Fruit fly (Drosophila melanogaster) whole organism, embryonic: ENCODE results near the gene CG5618.

Source experiments
- Atf6 ChIP-seq: fragments of 200-800 bp; sonication (Bioruptor generic); IDR thresholded peaks from 2 replicates; pipeline ENCODE4 v1.3.6; 2022; ENCODE audit warnings: missing biosample characterization, missing genetic modification characterization
- BEAF-32 ChIP-seq: fragments of 200-800 bp; sonication (Bioruptor generic); optimal IDR thresholded peaks from 3 replicates; lab custom pipeline; 2017; ENCODE audit warnings: missing biosample characterization, missing genetic modification characterization, mild to moderate bottlenecking, moderate library complexity, missing genetic modification reagents
- CG10147 ChIP-seq: fragments of 200-800 bp; sonication (Bioruptor generic); optimal IDR thresholded peaks from 2 replicates; lab custom pipeline; 2019; ENCODE audit warnings: missing biosample characterization, mild to moderate bottlenecking, missing genetic modification characterization, moderate library complexity
- CG1024 ChIP-seq: fragments of 200-800 bp; sonication (Bioruptor generic); IDR thresholded peaks from 2 replicates; pipeline ENCODE4 v1.3.6; 2022; ENCODE audit warnings: missing biosample characterization, missing genetic modification characterization
- CG10543 ChIP-seq: fragments of 200-800 bp; sonication (Bioruptor generic); optimal IDR thresholded peaks from 3 replicates; lab custom pipeline; 2017; ENCODE audit warnings: missing biosample characterization, mild to moderate bottlenecking, missing genetic modification characterization, moderate library complexity
- CG14667 ChIP-seq: fragments of 200-800 bp; sonication (Bioruptor generic); IDR thresholded peaks from 2 replicates; pipeline ENCODE4 v1.3.6; 2022; ENCODE audit warnings: missing biosample characterization, missing genetic modification characterization
- CG1529 ChIP-seq: fragments of 200-800 bp; sonication (Bioruptor generic); optimal IDR thresholded peaks from 3 replicates; lab custom pipeline; 2018; ENCODE audit warnings: missing biosample characterization, missing genetic modification characterization
- CG15479 ChIP-seq: fragments of 200-800 bp; sonication (Bioruptor generic); optimal IDR thresholded peaks from 3 replicates; lab custom pipeline; 2019; ENCODE audit warnings: missing biosample characterization, mild to moderate bottlenecking, missing genetic modification characterization, moderate library complexity
- CG15696 ChIP-seq: fragments of 200-800 bp; sonication (Bioruptor generic); optimal IDR thresholded peaks from 2 replicates; lab custom pipeline; 2019; ENCODE audit warnings: missing biosample characterization, mild to moderate bottlenecking, missing genetic modification characterization, moderate library complexity
- CG1602 ChIP-seq: fragments of 200-800 bp; sonication (Bioruptor generic); optimal IDR thresholded peaks from 3 replicates; lab custom pipeline; 2016; ENCODE audit warnings: missing biosample characterization, missing genetic modification characterization
- CG16779 ChIP-seq: fragments of 200-800 bp; sonication (Bioruptor generic); IDR thresholded peaks from 2 replicates; pipeline ENCODE4 v1.3.6; 2022; ENCODE audit warnings: missing biosample characterization, missing genetic modification characterization
- CG17361 ChIP-seq: fragments of 200-800 bp; sonication (Bioruptor generic); IDR thresholded peaks from 3 replicates; pipeline ENCODE4 v1.3.6; 2022; ENCODE audit warnings: missing biosample characterization, missing genetic modification characterization
- CG2120 ChIP-seq: fragments of 200-800 bp; sonication (Bioruptor generic); optimal IDR thresholded peaks from 3 replicates; lab custom pipeline; 2016; ENCODE audit warnings: missing biosample characterization, missing genetic modification characterization
- CG30403 ChIP-seq: fragments of 200-800 bp; sonication (Bioruptor generic); optimal IDR thresholded peaks from 3 replicates; lab custom pipeline; 2016; ENCODE audit warnings: missing biosample characterization, missing genetic modification characterization
- CG33557 ChIP-seq: fragments of 200-800 bp; sonication (Bioruptor generic); optimal IDR thresholded peaks from 2 replicates; lab custom pipeline; 2019; ENCODE audit warnings: missing biosample characterization, mild to moderate bottlenecking, missing genetic modification characterization, moderate library complexity
- CG3407 ChIP-seq: fragments of 200-800 bp; sonication (Bioruptor generic); optimal IDR thresholded peaks from 2 replicates; lab custom pipeline; 2018; ENCODE audit warnings: missing biosample characterization, mild to moderate bottlenecking, missing genetic modification characterization
- CG3726 ChIP-seq: fragments of 200-800 bp; sonication (Bioruptor generic); IDR thresholded peaks from 3 replicates; pipeline ENCODE4, ENCODE4 v1.3.6; 2022; ENCODE audit warnings: missing biosample characterization, missing genetic modification characterization
- CG42726 ChIP-seq: fragments of 200-800 bp; sonication (Bioruptor generic); IDR thresholded peaks from 2 replicates; pipeline ENCODE4 v1.3.6; 2022; ENCODE audit warnings: missing biosample characterization, missing genetic modification characterization; ENCODE audit not compliant: partially characterized antibody
- CG4617 ChIP-seq: fragments of 200-800 bp; sonication (Bioruptor generic); optimal IDR thresholded peaks from 3 replicates; lab custom pipeline; 2016; ENCODE audit warnings: missing biosample characterization, missing genetic modification characterization, borderline replicate concordance
- CG4730 ChIP-seq: fragments of 200-800 bp; sonication (Bioruptor generic); IDR thresholded peaks from 2 replicates; pipeline ENCODE4 v1.3.6; 2022; ENCODE audit warnings: missing biosample characterization, missing genetic modification characterization
- CG6765 ChIP-seq: fragments of 200-800 bp; sonication (Bioruptor generic); optimal IDR thresholded peaks from 3 replicates; lab custom pipeline; 2017; ENCODE audit warnings: missing biosample characterization, mild to moderate bottlenecking, missing genetic modification characterization
- CG8290 ChIP-seq, 3 experiments: fragments of 200-800 bp; sonication (Bioruptor generic); optimal IDR thresholded peaks; 2 replicates each; lab custom pipeline; 2016 to 2019; ENCODE audit warnings: missing biosample characterization in 3 of 3, missing genetic modification characterization in 3 of 3, mild to moderate bottlenecking in 2 of 3, moderate library complexity in 1 of 3
- CG8944 ChIP-seq: fragments of 200-800 bp; sonication (Bioruptor generic); optimal IDR thresholded peaks from 3 replicates; lab custom pipeline; 2016; ENCODE audit warnings: missing biosample characterization, missing genetic modification characterization
- CG9437 ChIP-seq: fragments of 200-800 bp; sonication (Bioruptor generic); optimal IDR thresholded peaks from 2 replicates; lab custom pipeline; 2018; ENCODE audit warnings: missing biosample characterization, mild to moderate bottlenecking, missing genetic modification characterization
- CoRest ChIP-seq: fragments of 200-800 bp; sonication (Bioruptor generic); optimal IDR thresholded peaks from 3 replicates; lab custom pipeline; 2018; ENCODE audit warnings: missing biosample characterization, mild to moderate bottlenecking, missing genetic modification characterization, moderate library complexity
- Deaf1 ChIP-seq: fragments of 200-800 bp; optimal IDR thresholded peaks from 3 replicates; lab custom pipeline; 2019; ENCODE audit warnings: missing biosample characterization, mild to moderate bottlenecking, missing genetic modification characterization, moderate library complexity
- Dip3 ChIP-seq: fragments of 200-800 bp; sonication (Bioruptor generic); optimal IDR thresholded peaks from 3 replicates; lab custom pipeline; 2016; ENCODE audit warnings: missing biosample characterization, missing genetic modification characterization
- Drgx ChIP-seq: fragments of 200-800 bp; sonication (Bioruptor generic); IDR thresholded peaks from 2 replicates; pipeline ENCODE4 v1.3.6; 2022; ENCODE audit warnings: missing biosample characterization, missing genetic modification characterization
- Ets65A ChIP-seq: fragments of 200-800 bp; sonication (Bioruptor generic); peaks from one replicate; lab custom pipeline; 2016; ENCODE audit warnings: missing biosample characterization, missing genetic modification characterization
- Gsc ChIP-seq: fragments of 200-800 bp; sonication (Bioruptor generic); IDR thresholded peaks from 2 replicates; pipeline ENCODE4 v1.3.6; 2022; ENCODE audit warnings: missing biosample characterization, missing genetic modification characterization
- HLH3B ChIP-seq: fragments of 200-800 bp; sonication (Bioruptor generic); IDR thresholded peaks from 2 replicates; pipeline ENCODE4 v1.3.6; 2022; ENCODE audit warnings: missing biosample characterization, missing genetic modification characterization
- Hmr ChIP-seq: fragments of 200-800 bp; sonication (Bioruptor generic); optimal IDR thresholded peaks from 3 replicates; lab custom pipeline; 2017; ENCODE audit warnings: mild to moderate bottlenecking, missing biosample characterization, missing genetic modification reagents, missing genetic modification characterization
- Hr78 ChIP-seq, 2 experiments: fragments of 200-800 bp in 1 of 2; fragments of >200 bp in 1 of 2; sonication (Bioruptor generic) in 1 of 2; optimal IDR thresholded peaks; 2 replicates each; lab custom pipeline; 2017 to 2019; ENCODE audit warnings: missing biosample characterization in 2 of 2, missing genetic modification characterization in 2 of 2, mild to moderate bottlenecking in 1 of 2, moderate library complexity in 1 of 2
- Jarid2 ChIP-seq: fragments of 200-800 bp; sonication (Bioruptor generic); optimal IDR thresholded peaks from 3 replicates; lab custom pipeline; 2017; ENCODE audit warnings: mild to moderate bottlenecking, missing biosample characterization, missing genetic modification reagents, missing genetic modification characterization
- Mad ChIP-seq: fragments of 200-800 bp; sonication (Bioruptor generic); optimal IDR thresholded peaks from 2 replicates; lab custom pipeline; 2016; ENCODE audit warnings: missing biosample characterization, missing genetic modification characterization
- Med ChIP-seq: fragments of 200-800 bp; sonication (Bioruptor generic); peaks from one replicate; lab custom pipeline; 2016; ENCODE audit warnings: missing biosample characterization, missing genetic modification characterization, mild to moderate bottlenecking, inconsistent platforms, moderate library complexity
- Nf-YC ChIP-seq: fragments of 200-800 bp; optimal IDR thresholded peaks from 3 replicates; lab custom pipeline; 2019; ENCODE audit warnings: missing biosample characterization, mild to moderate bottlenecking, missing genetic modification characterization, moderate library complexity
- Oaz ChIP-seq: fragments of 200-800 bp; sonication (Bioruptor generic); IDR thresholded peaks from 2 replicates; pipeline ENCODE4 v1.3.6; 2022; ENCODE audit warnings: missing biosample characterization, missing genetic modification characterization
- Oli ChIP-seq: fragments of 200-800 bp; sonication (Bioruptor generic); optimal IDR thresholded peaks from 2 replicates; lab custom pipeline; 2018; ENCODE audit warnings: missing biosample characterization, mild to moderate bottlenecking, missing genetic modification characterization, moderate library complexity
- Pdp1 ChIP-seq, 2 experiments: fragments of 200-800 bp; sonication (Bioruptor generic); optimal IDR thresholded peaks; 3 replicates each; lab custom pipeline; 2016; ENCODE audit warnings: missing biosample characterization in 2 of 2, missing genetic modification characterization in 2 of 2, mild to moderate bottlenecking in 1 of 2, moderate library complexity in 1 of 2
- Rx ChIP-seq: fragments of 200-800 bp; sonication (Bioruptor generic); IDR thresholded peaks from 2 replicates; pipeline ENCODE4 v1.3.6; 2022; ENCODE audit warnings: missing biosample characterization, missing genetic modification characterization
- ci ChIP-seq: fragments of 200-800 bp; sonication (Bioruptor generic); IDR thresholded peaks from 3 replicates; pipeline ENCODE4 v1.3.6; 2022; ENCODE audit warnings: missing biosample characterization, missing genetic modification characterization
- hb ChIP-seq: fragments of 200-800 bp; sonication (Bioruptor generic); IDR thresholded peaks from 3 replicates; pipeline ENCODE4 v1.3.6; 2022; ENCODE audit warnings: missing biosample characterization, missing genetic modification characterization; ENCODE audit not compliant: partially characterized antibody
- lab ChIP-seq: fragments of 200-800 bp; sonication (Bioruptor generic); optimal IDR thresholded peaks from 3 replicates; lab custom pipeline; 2017; ENCODE audit warnings: missing biosample characterization, missing genetic modification characterization, mild to moderate bottlenecking, moderate library complexity, missing genetic modification reagents
- luna ChIP-seq: fragments of 200-800 bp; sonication (Bioruptor generic); optimal IDR thresholded peaks from 2 replicates; lab custom pipeline; 2016; ENCODE audit warnings: missing biosample characterization, missing genetic modification characterization
- nau ChIP-seq: fragments of 200-800 bp; sonication (Bioruptor generic); optimal IDR thresholded peaks from 3 replicates; lab custom pipeline; 2017; ENCODE audit warnings: missing biosample characterization, mild to moderate bottlenecking, missing genetic modification characterization, missing genetic modification reagents
- slp2 ChIP-seq: fragments of 200-800 bp; sonication (Bioruptor generic); optimal IDR thresholded peaks from 2 replicates; lab custom pipeline; 2016; ENCODE audit warnings: missing biosample characterization, missing genetic modification characterization
- ssp ChIP-seq: fragments of 200-800 bp; sonication (Bioruptor generic); IDR thresholded peaks from 2 replicates; pipeline ENCODE4 v1.3.6; 2022; ENCODE audit warnings: missing biosample characterization, missing genetic modification characterization
- tup ChIP-seq: fragments of 200-800 bp; sonication (Bioruptor generic); optimal IDR thresholded peaks from 2 replicates; lab custom pipeline; 2016; ENCODE audit warnings: missing biosample characterization, mild to moderate bottlenecking, missing genetic modification characterization, moderate library complexity

CG5618 gene

dm6 chr3L:20353149-20353548, at the start of gene CG5618:
Gene CG5618 (plus strand): TSS chr3L:20353449.
- peak in 1 of 2 experiments; percentile 59 for TF ChIP-seq Pdp1 (GFP tag; optimal IDR thresholded peaks at IDR 0.05; lab: Kevin White, UChicago)
- no peak for TF ChIP-seq CG6765 (GFP tag; lab: Kevin White, UChicago)

dm6 chr3L:20306142-20306541, 47.1 kb upstream of the CG5618 start, which contains the start of gene CG32225:
Gene CG32225 (minus strand): TSS chr3L:20306283.
- peak; percentile 4 for TF ChIP-seq Med (GFP tag; lab: Kevin White, UChicago)
- TF ChIP-seq CG2120 (GFP tag; lab: Kevin White, UChicago): peak; percentile 8
- TF ChIP-seq CG8290 (GFP tag; optimal IDR thresholded peaks at IDR 0.05; lab: Kevin White, UChicago): no peak
- peak in 1 of 2 experiments; percentile 24 for TF ChIP-seq CG8290 (tag; optimal IDR thresholded peaks at IDR 0.05; lab: Kevin White, UChicago)
- TF ChIP-seq CoRest: no peak
- no peak for TF ChIP-seq nau
- TF ChIP-seq CG42726 (GFP tag; lab: Robert Waterston, UW): 0 out of 2 replicates have a peak, but pooled peaks have one; percentile 42
- TF ChIP-seq Hr78 (GFP tag; optimal IDR thresholded peaks at IDR 0.05; lab: Kevin White, UChicago): no peak
- TF ChIP-seq CG16779: no peak
- no peak for TF ChIP-seq CG1529
- no peak for TF ChIP-seq Atf6 (GFP tag; lab: Robert Waterston, UW)
- TF ChIP-seq CG10543 (GFP tag; lab: Kevin White, UChicago): no peak
- TF ChIP-seq CG3407: no peak
- TF ChIP-seq CG1024 (GFP tag; lab: Robert Waterston, UW): no peak
- TF ChIP-seq CG30403 (GFP tag; lab: Kevin White, UChicago): no peak
- no peak for TF ChIP-seq hb
- TF ChIP-seq CG4617 (GFP tag; lab: Kevin White, UChicago): no peak
- TF ChIP-seq Jarid2 (GFP tag; lab: Kevin White, UChicago): no peak
- TF ChIP-seq lab (GFP tag; lab: Kevin White, UChicago): peak; percentile 37
- no peak for TF ChIP-seq ci (GFP tag; lab: Robert Waterston, UW)
- no peak for TF ChIP-seq Ets65A
- TF ChIP-seq Nf-YC (tag; lab: Kevin White, UChicago): peak; percentile 3
- no peak for TF ChIP-seq CG4730
- no peak for TF ChIP-seq CG10147 (GFP tag; lab: Kevin White, UChicago)
- no peak for TF ChIP-seq Oaz (GFP tag; lab: Robert Waterston, UW)
- no peak for TF ChIP-seq Gsc (GFP tag; lab: Robert Waterston, UW)
- TF ChIP-seq BEAF-32 (GFP tag; lab: Kevin White, UChicago): no peak
- TF ChIP-seq ssp (GFP tag; lab: Robert Waterston, UW): no peak
- no peak for TF ChIP-seq CG9437 (GFP tag; lab: Kevin White, UChicago)
- TF ChIP-seq CG17361 (GFP tag; lab: Robert Waterston, UW): no peak
- no peak for TF ChIP-seq Hmr
- TF ChIP-seq Dip3 (GFP tag; lab: Kevin White, UChicago): no peak
- no peak for TF ChIP-seq CG3726 (GFP tag; lab: Robert Waterston, UW)
- TF ChIP-seq CG15696 (tag; lab: Kevin White, UChicago): no peak
- no peak for TF ChIP-seq HLH3B (GFP tag; lab: Robert Waterston, UW)
- TF ChIP-seq CG15479 (GFP tag; lab: Kevin White, UChicago): no peak
- no peak for TF ChIP-seq Oli (tag; lab: Kevin White, UChicago)
- TF ChIP-seq tup (GFP tag; lab: Kevin White, UChicago): no peak
- no peak for TF ChIP-seq CG8944 (GFP tag; lab: Kevin White, UChicago)
- no peak for TF ChIP-seq Mad (GFP tag; lab: Kevin White, UChicago)
- TF ChIP-seq CG33557: no peak
- no peak for TF ChIP-seq Rx (GFP tag; lab: Robert Waterston, UW)
- peak; percentile 62 for TF ChIP-seq Deaf1 (tag; lab: Kevin White, UChicago)
- TF ChIP-seq CG1602 (GFP tag; lab: Kevin White, UChicago): no peak
- no peak for TF ChIP-seq luna (GFP tag; lab: Kevin White, UChicago)
- TF ChIP-seq Drgx (GFP tag; lab: Robert Waterston, UW): no peak
- no peak for TF ChIP-seq CG14667 (GFP tag; lab: Robert Waterston, UW)
- no peak for TF ChIP-seq slp2
